Worm (Caenorhabditis elegans) whole organism, mixed stage, embryonic: ENCODE data around the gene spp-31.

Source experiments
- M03D4.4 ChIP-seq: sonication (generic microtip); optimal IDR thresholded peaks from 2 replicates; lab custom pipeline; 2017; ENCODE audit warnings: mild to moderate bottlenecking, missing genetic modification characterization, missing compliant biosample characterization
- bed-3 ChIP-seq: fragments of 200-800 bp; sonication (Bioruptor generic); optimal IDR thresholded peaks from 3 replicates; lab custom pipeline; 2018; ENCODE audit warnings: mild to moderate bottlenecking, missing genetic modification characterization, moderate library complexity, missing compliant biosample characterization
- blmp-1 ChIP-seq: fragments of 150-350 bp; optimal IDR thresholded peaks from 2 replicates; lab custom pipeline; 2014; ENCODE audit warnings: missing biosample characterization, missing genetic modification characterization
- ceh-39 ChIP-seq: fragments of 150-350 bp; optimal IDR thresholded peaks from 2 replicates; lab custom pipeline; 2014; ENCODE audit warnings: missing biosample characterization, missing genetic modification characterization
- ceh-43 ChIP-seq: fragments of 200-800 bp; sonication (Bioruptor generic); optimal IDR thresholded peaks from 2 replicates; lab custom pipeline; 2018; ENCODE audit warnings: mild to moderate bottlenecking, missing genetic modification characterization, moderate library complexity, missing compliant biosample characterization
- ceh-83 ChIP-seq: fragments of 200-800 bp; sonication (Bioruptor generic); optimal IDR thresholded peaks from 2 replicates; lab custom pipeline; 2018; ENCODE audit warnings: mild to moderate bottlenecking, missing genetic modification characterization, missing compliant biosample characterization
- ces-1 ChIP-seq: fragments of 150-350 bp; optimal IDR thresholded peaks from 2 replicates; lab custom pipeline; 2014; ENCODE audit warnings: missing biosample characterization, missing genetic modification reagents, missing genetic modification characterization
- cnd-1 ChIP-seq: fragments of 200-800 bp; sonication (Bioruptor generic); optimal IDR thresholded peaks from 2 replicates; lab custom pipeline; 2018; ENCODE audit warnings: mild to moderate bottlenecking, missing genetic modification characterization, missing compliant biosample characterization
- drap-1 ChIP-seq: fragments of 200-800 bp; sonication (Bioruptor generic); optimal IDR thresholded peaks from 3 replicates; lab custom pipeline; 2018; ENCODE audit warnings: mild to moderate bottlenecking, missing genetic modification characterization, missing compliant biosample characterization
- elt-1 ChIP-seq: sonication (generic microtip); optimal IDR thresholded peaks from 2 replicates; lab custom pipeline; 2017; ENCODE audit warnings: missing genetic modification characterization, mild to moderate bottlenecking, missing compliant biosample characterization, antibody characterized with exemption, moderate library complexity, borderline replicate concordance; ENCODE audit not compliant: insufficient read depth
- elt-3 ChIP-seq: fragments of 150-350 bp; optimal IDR thresholded peaks from 2 replicates; lab custom pipeline; 2014; ENCODE audit warnings: missing biosample characterization, missing genetic modification characterization
- ham-2 ChIP-seq: fragments of 200-800 bp; sonication (Bioruptor generic); optimal IDR thresholded peaks from 2 replicates; lab custom pipeline; 2018; ENCODE audit warnings: mild to moderate bottlenecking, missing genetic modification characterization, missing compliant biosample characterization
- hlh-1 ChIP-seq: fragments of 150-350 bp; optimal IDR thresholded peaks from 2 replicates; lab custom pipeline; 2014; ENCODE audit warnings: missing biosample characterization, missing genetic modification reagents, missing genetic modification characterization
- lsy-2 ChIP-seq: fragments of 150-350 bp; optimal IDR thresholded peaks from 2 replicates; lab custom pipeline; 2014; ENCODE audit warnings: missing biosample characterization, missing genetic modification characterization
- mab-5 ChIP-seq: fragments of 150-350 bp; optimal IDR thresholded peaks from 2 replicates; lab custom pipeline; 2014; ENCODE audit warnings: missing biosample characterization, missing genetic modification characterization
- mep-1 ChIP-seq: fragments of 150-350 bp; optimal IDR thresholded peaks from 2 replicates; lab custom pipeline; 2017; ENCODE audit warnings: missing biosample characterization, missing genetic modification reagents, missing genetic modification characterization, inconsistent platforms
- mls-2 ChIP-seq: sonication (generic microtip); optimal IDR thresholded peaks from 2 replicates; lab custom pipeline; 2016; ENCODE audit warnings: mild to moderate bottlenecking, missing genetic modification characterization, moderate library complexity, missing compliant biosample characterization
- nhr-12 ChIP-seq: fragments of 150-350 bp; optimal IDR thresholded peaks from 2 replicates; lab custom pipeline; 2014; ENCODE audit warnings: missing biosample characterization, missing genetic modification characterization
- nhr-2 ChIP-seq: fragments of 150-350 bp; optimal IDR thresholded peaks from 2 replicates; lab custom pipeline; 2014; ENCODE audit warnings: missing biosample characterization, missing genetic modification characterization
- nhr-28 ChIP-seq: fragments of 150-350 bp; optimal IDR thresholded peaks from 2 replicates; lab custom pipeline; 2014; ENCODE audit warnings: missing biosample characterization, missing genetic modification characterization
- nhr-76 ChIP-seq: sonication (generic microtip); optimal IDR thresholded peaks from 2 replicates; lab custom pipeline; 2017; ENCODE audit warnings: missing biosample characterization, missing genetic modification characterization
- pha-4 ChIP-seq: fragments of 150-350 bp; optimal IDR thresholded peaks from 2 replicates; lab custom pipeline; 2018; ENCODE audit warnings: missing biosample characterization, missing genetic modification reagents, missing genetic modification characterization
- sem-2 ChIP-seq: fragments of 200-800 bp; sonication (Bioruptor generic); optimal IDR thresholded peaks from 2 replicates; lab custom pipeline; 2018; ENCODE audit warnings: mild to moderate bottlenecking, missing genetic modification characterization, missing compliant biosample characterization
- sptf-1 ChIP-seq: sonication (generic microtip); optimal IDR thresholded peaks from 2 replicates; lab custom pipeline; 2017; ENCODE audit warnings: mild to moderate bottlenecking, missing genetic modification characterization, moderate library complexity, missing compliant biosample characterization
- tbx-8 ChIP-seq: fragments of 200-800 bp; sonication (Bioruptor generic); optimal IDR thresholded peaks from 2 replicates; lab custom pipeline; 2018; ENCODE audit warnings: mild to moderate bottlenecking, missing genetic modification characterization, moderate library complexity, missing compliant biosample characterization
- unc-120 ChIP-seq: sonication (generic microtip); optimal IDR thresholded peaks from 2 replicates; lab custom pipeline; 2017; ENCODE audit warnings: missing genetic modification characterization, missing compliant biosample characterization; ENCODE audit not compliant: poor library complexity, severe bottlenecking
- unc-39 ChIP-seq: fragments of 150-350 bp; optimal IDR thresholded peaks from 2 replicates; lab custom pipeline; 2014; ENCODE audit warnings: missing biosample characterization, missing genetic modification characterization
- unc-62 ChIP-seq: fragments of 150-350 bp; optimal IDR thresholded peaks from 2 replicates; lab custom pipeline; 2014; ENCODE audit warnings: missing biosample characterization, missing genetic modification reagents, missing genetic modification characterization
- zip-8 ChIP-seq: fragments of 150-350 bp; optimal IDR thresholded peaks from 2 replicates; lab custom pipeline; 2014; ENCODE audit warnings: missing biosample characterization, missing genetic modification characterization
- ztf-11 ChIP-seq: fragments of 150-350 bp; optimal IDR thresholded peaks from 2 replicates; lab custom pipeline; 2014; ENCODE audit warnings: missing biosample characterization, missing genetic modification characterization

The spp-31 gene

ce11 chrIV:1434554-1435089 lies 28.3 kb downstream of the spp-31 start, which contains the start of gene clp-6:
Gene clp-6, minus strand, starts transcription at chrIV:1435039.
- no peak for TF ChIP-seq pha-4 (tag; lab: Kevin White, UChicago)
- no peak for TF ChIP-seq zip-8 (tag; lab: Kevin White, UChicago)
- TF ChIP-seq cnd-1 (tag; lab: Kevin White, UChicago) = no peak
- TF ChIP-seq nhr-28 (tag; lab: Kevin White, UChicago) = no peak
- TF ChIP-seq ztf-11 (tag; lab: Kevin White, UChicago) = no peak
- TF ChIP-seq ceh-83 = no peak
- TF ChIP-seq mep-1 (tag; lab: Kevin White, UChicago) = no peak
- TF ChIP-seq bed-3 = no peak
- no peak for TF ChIP-seq blmp-1 (tag; lab: Kevin White, UChicago)
- TF ChIP-seq drap-1 = no peak
- TF ChIP-seq ceh-39 (tag; lab: Kevin White, UChicago) = no peak
- no peak for TF ChIP-seq unc-39
- no peak for TF ChIP-seq nhr-12
- TF ChIP-seq unc-62 (GFP tag; lab: Kevin White, UChicago) = no peak
- no peak for TF ChIP-seq hlh-1
- TF ChIP-seq ceh-43 (GFP tag; lab: Kevin White, UChicago) = no peak
- TF ChIP-seq ham-2 (GFP tag; lab: Kevin White, UChicago) = no peak
- no peak for TF ChIP-seq tbx-8
- no peak for TF ChIP-seq ces-1 (GFP tag; lab: Kevin White, UChicago)
- no peak for TF ChIP-seq mab-5 (tag; lab: Kevin White, UChicago)

- TF ChIP-seq drap-1 (no peak), ceh-39 (tag; lab: Kevin White, UChicago) (no peak)
- TF ChIP-seq, all 35 proteins: peak for 0
Observed at ce11 chrIV:1435159-1435558, 28.8 kb downstream of the spp-31 start.

DNA sequence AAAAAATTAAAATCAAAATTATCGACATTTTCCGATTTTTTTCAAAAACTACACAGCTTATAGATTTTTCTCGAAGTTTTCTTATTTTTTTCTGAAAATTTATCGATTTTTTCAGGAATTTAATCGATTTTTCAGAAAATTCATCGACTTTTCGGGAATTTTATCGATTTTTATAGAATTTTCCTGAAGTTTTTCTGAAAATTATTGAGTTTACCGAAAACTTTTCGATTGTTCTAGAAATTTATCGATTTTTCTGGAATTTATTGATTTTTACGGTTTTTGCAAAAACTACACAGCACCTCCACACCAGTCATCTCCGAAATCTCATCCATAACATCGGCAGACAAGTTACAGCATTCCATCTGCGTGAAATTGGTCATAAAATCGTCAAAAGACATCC lies 31.3 kb downstream of the spp-31 start:
- no peak for TF ChIP-seq nhr-28 (tag; lab: Kevin White, UChicago)
- TF ChIP-seq nhr-76 = no peak
- TF ChIP-seq ces-1 (GFP tag; lab: Kevin White, UChicago) = no peak
- no peak for TF ChIP-seq lsy-2
- no peak for TF ChIP-seq hlh-1
- no peak for TF ChIP-seq ceh-83
- TF ChIP-seq blmp-1 (tag; lab: Kevin White, UChicago) = no peak
- TF ChIP-seq zip-8 (tag; lab: Kevin White, UChicago) = no peak
- no peak for TF ChIP-seq unc-62 (GFP tag; lab: Kevin White, UChicago)
- TF ChIP-seq pha-4 (tag; lab: Kevin White, UChicago) = no peak
- TF ChIP-seq M03D4.4 (tag; lab: Kevin White, UChicago) = no peak
- TF ChIP-seq mls-2 (tag; lab: Kevin White, UChicago) = no peak
- no peak for TF ChIP-seq elt-3 (tag; lab: Kevin White, UChicago)

DNA sequence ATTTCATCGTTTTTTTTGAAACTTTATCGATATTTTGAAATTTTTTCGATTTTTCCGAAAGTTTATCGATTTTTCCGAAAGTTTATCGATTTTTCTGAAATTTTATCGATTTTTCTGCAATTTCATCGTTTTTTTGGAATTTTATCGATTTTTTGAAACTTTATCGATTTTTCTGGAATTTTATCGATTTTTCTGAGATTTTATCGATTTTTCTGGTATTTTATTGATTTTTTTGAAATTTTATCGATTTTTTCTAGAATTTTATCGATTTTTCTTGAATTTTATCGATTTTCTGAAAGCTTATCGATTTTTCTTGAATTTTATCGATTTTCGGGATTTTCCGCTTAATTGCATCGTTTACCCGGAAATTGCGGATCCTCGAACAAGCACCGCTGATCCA lies 37.1 kb downstream of the spp-31 start:
- no peak for TF ChIP-seq ceh-83
- TF ChIP-seq nhr-12 = no peak
- no peak for TF ChIP-seq sptf-1 (tag; lab: Kevin White, UChicago)

- no peak for TF ChIP-seq lsy-2
- no peak for TF ChIP-seq unc-120 (tag; lab: Kevin White, UChicago)
- TF ChIP-seq sem-2 (GFP tag; lab: Kevin White, UChicago) = no peak
- TF ChIP-seq blmp-1 (tag; lab: Kevin White, UChicago) = no peak
- no peak for TF ChIP-seq elt-1 (tag; lab: Kevin White, UChicago)
- no peak for TF ChIP-seq hlh-1
- no peak for TF ChIP-seq nhr-2 (tag; lab: Kevin White, UChicago)
- TF ChIP-seq pha-4 (tag; lab: Kevin White, UChicago) = no peak
Observed at ce11 chrIV:1443997-1444678, 37.8 kb downstream of the spp-31 start.
